Worm (Caenorhabditis elegans): ENCODE measurements around the gene vha-11.
A peak's percentile ranks its signal among the peaks of the same experiment; 100 is the strongest.

The vha-11 gene

DNA sequence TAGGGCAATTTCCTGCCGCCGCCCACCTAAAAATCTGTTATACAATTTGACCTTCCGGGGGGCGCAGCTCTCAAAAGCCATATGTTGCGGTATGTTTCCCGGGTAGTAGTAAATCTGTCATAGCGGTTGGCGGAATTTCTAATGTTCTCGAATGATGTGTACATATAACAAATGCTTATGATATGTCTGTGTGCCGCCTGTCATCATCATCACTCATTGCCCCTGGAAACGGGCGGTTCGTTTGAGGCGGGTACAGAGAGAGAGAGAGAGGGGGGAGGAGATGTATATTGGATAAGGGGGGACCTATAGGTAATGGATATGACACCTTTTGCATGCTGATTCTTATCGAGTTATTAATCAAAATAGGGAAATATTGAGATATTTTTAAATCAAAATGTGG, 17.7 kb downstream of the vha-11 start:
- TF ChIP-seq ceh-39 (tag; optimal IDR thresholded peaks at IDR 0.05) (no peak), nhr-2 (tag; optimal IDR thresholded peaks at IDR 0.05) (peak; percentile 39), elt-1 (tag; optimal IDR thresholded peaks at IDR 0.05; ENCODE audit: borderline replicate concordance, insufficient read depth) (peak; percentile 66), lsy-2 (tag; optimal IDR thresholded peaks at IDR 0.05) (no peak), unc-62 (GFP tag; optimal IDR thresholded peaks at IDR 0.05) (peak; percentile 79), unc-39 (tag; optimal IDR thresholded peaks at IDR 0.05) (no peak), ztf-11 (tag; optimal IDR thresholded peaks at IDR 0.05) (no peak), sem-2 (GFP tag; optimal IDR thresholded peaks at IDR 0.05) (no peak), mls-2 (tag; optimal IDR thresholded peaks at IDR 0.05) (no peak), hlh-1 (tag; optimal IDR thresholded peaks at IDR 0.05) (peak; percentile 1), flh-1 (GFP tag; optimal IDR thresholded peaks at IDR 0.05) (no peak), lin-32 (GFP tag; optimal IDR thresholded peaks at IDR 0.05) (no peak), ces-1 (GFP tag; optimal IDR thresholded peaks at IDR 0.05) (no peak)

DNA sequence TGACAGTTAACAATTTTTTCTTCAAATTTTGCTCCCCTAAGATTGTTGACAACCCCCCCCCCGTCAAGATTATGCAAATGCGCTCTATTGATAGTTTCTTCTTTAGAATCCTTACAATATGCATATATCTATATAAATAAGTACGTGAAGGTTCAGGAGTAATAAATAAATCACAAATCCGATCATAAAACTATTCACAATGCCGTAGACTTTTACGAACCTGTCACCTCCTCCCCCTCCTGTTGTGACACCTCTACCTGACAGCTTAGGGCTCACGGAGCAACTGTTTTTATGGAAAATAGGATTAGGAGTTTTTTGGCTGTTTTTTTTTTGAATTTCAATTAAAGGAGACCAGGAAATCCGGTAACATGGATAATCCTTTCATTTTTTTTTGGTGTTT, 22.2 kb downstream of the vha-11 start:
- TF ChIP-seq elt-3 (tag; optimal IDR thresholded peaks at IDR 0.05) (no peak), ham-2 (GFP tag; optimal IDR thresholded peaks at IDR 0.05) (no peak), sptf-1 (tag; optimal IDR thresholded peaks at IDR 0.05) (no peak), mep-1 (tag; optimal IDR thresholded peaks at IDR 0.05) (no peak), nhr-2 (tag; optimal IDR thresholded peaks at IDR 0.05) (peak; percentile 56), nhr-76 (tag; optimal IDR thresholded peaks at IDR 0.05) (no peak), nhr-28 (tag; optimal IDR thresholded peaks at IDR 0.05) (no peak), unc-62 (GFP tag; optimal IDR thresholded peaks at IDR 0.05) (peak; percentile 75), hlh-1 (tag; optimal IDR thresholded peaks at IDR 0.05) (peak; percentile 11), snpc-4 (tag; optimal IDR thresholded peaks at IDR 0.05) (no peak), lsy-2 (tag; optimal IDR thresholded peaks at IDR 0.05) (no peak), lin-32 (GFP tag; optimal IDR thresholded peaks at IDR 0.05) (no peak)

DNA sequence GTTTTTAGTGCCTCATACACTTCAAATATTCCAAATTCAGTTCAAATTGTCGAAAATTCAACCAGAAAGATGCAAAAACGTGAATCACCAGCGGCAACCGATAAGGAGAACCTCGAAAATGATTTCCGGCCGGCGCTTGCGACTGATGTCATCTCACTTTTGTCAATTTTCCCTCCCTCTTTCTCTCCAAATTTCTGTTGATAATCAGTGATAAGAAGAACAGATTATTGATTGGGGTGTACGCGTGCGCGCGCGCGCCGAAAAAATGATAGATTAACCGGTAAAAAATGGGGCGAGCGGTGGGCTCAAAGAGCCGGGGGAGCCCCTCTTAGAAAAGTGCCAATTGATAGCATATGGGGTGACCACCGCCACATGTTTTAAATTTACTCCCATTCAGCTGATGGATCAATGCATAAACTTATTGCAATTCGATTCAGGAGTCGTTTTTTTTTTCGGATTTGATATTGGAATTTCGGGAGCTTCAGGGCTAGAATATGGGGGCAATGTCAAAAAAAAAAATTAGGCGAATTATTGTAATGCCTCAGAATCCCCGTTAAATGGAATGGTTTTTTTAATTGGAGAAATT, 29.8 kb downstream of the vha-11 start:
- no peak for TF ChIP-seq nhr-28 (tag; optimal IDR thresholded peaks at IDR 0.05)
- no peak for TF ChIP-seq nhr-237 (tag; optimal IDR thresholded peaks at IDR 0.05)
- TF ChIP-seq elt-1 (tag; optimal IDR thresholded peaks at IDR 0.05; ENCODE audit: borderline replicate concordance, insufficient read depth) = no peak
- no peak for TF ChIP-seq M03D4.4 (tag; optimal IDR thresholded peaks at IDR 0.05)
- no peak for TF ChIP-seq nhr-76 (tag; optimal IDR thresholded peaks at IDR 0.05)
- no peak for TF ChIP-seq pha-4 (tag; optimal IDR thresholded peaks at IDR 0.05)
- no peak for TF ChIP-seq blmp-1 (tag; optimal IDR thresholded peaks at IDR 0.05)
- TF ChIP-seq ceh-43 (GFP tag; optimal IDR thresholded peaks at IDR 0.05) = no peak
- no peak for TF ChIP-seq mab-5 (tag; optimal IDR thresholded peaks at IDR 0.05)
- TF ChIP-seq unc-39 (tag; optimal IDR thresholded peaks at IDR 0.05) = no peak
- TF ChIP-seq unc-120 (tag; optimal IDR thresholded peaks at IDR 0.05; ENCODE audit: poor library complexity, severe bottlenecking) = no peak
- no peak for TF ChIP-seq mep-1 (tag; optimal IDR thresholded peaks at IDR 0.05)

DNA sequence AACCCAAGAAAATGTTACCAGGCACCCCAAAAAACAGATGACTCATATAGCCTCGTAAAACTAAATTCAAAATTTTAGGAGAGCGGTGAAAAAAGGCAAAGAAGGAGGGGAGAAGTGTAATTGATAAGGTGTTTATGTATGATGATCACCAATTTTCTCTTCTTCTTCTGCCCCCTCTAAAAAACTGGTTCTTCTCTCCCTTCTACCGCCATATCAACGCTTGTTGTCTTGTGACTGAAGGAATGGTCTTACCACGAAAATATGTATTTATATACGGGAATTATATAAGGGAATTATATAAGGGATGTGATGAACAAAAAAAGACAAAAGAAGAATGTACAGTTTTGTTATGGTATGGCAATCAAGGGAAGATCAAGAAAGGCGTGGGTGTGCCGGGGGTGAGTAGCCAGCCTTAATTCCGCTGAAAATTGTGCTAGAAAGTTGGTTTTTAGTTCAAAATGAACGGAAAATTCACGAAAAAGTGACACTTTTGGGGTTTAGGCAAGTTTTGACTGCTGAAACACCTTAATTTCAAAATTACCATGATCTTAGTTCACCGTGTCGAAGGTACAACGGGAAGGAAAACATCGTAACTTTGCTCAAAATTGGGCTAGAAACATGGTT, 32.9 kb downstream of the vha-11 start:
- TF ChIP-seq cnd-1 (tag; optimal IDR thresholded peaks at IDR 0.05) = no peak
- no peak for TF ChIP-seq nhr-12 (tag; optimal IDR thresholded peaks at IDR 0.05)
- no peak for TF ChIP-seq hlh-1 (tag; optimal IDR thresholded peaks at IDR 0.05)
- no peak for TF ChIP-seq elt-3 (tag; optimal IDR thresholded peaks at IDR 0.05)
- TF ChIP-seq snpc-4 (tag; optimal IDR thresholded peaks at IDR 0.05) = no peak
- no peak for TF ChIP-seq drap-1 (GFP tag; optimal IDR thresholded peaks at IDR 0.05)
- no peak for TF ChIP-seq ceh-83 (GFP tag; optimal IDR thresholded peaks at IDR 0.05)
- TF ChIP-seq mep-1 (tag; optimal IDR thresholded peaks at IDR 0.05) = no peak
- no peak for TF ChIP-seq lin-32 (GFP tag; optimal IDR thresholded peaks at IDR 0.05)
- TF ChIP-seq M03D4.4 (tag; optimal IDR thresholded peaks at IDR 0.05) = no peak
- no peak for TF ChIP-seq nhr-28 (tag; optimal IDR thresholded peaks at IDR 0.05)
- no peak for TF ChIP-seq zip-8 (tag; optimal IDR thresholded peaks at IDR 0.05)
- TF ChIP-seq bed-3 (GFP tag; optimal IDR thresholded peaks at IDR 0.05) = no peak
- TF ChIP-seq sptf-1 (tag; optimal IDR thresholded peaks at IDR 0.05) = no peak
- TF ChIP-seq elt-1 (tag; optimal IDR thresholded peaks at IDR 0.05; ENCODE audit: borderline replicate concordance, insufficient read depth) = no peak
- TF ChIP-seq ceh-39 (tag; optimal IDR thresholded peaks at IDR 0.05) = no peak
- TF ChIP-seq lin-13 (tag; optimal IDR thresholded peaks at IDR 0.05) = no peak
- no peak for TF ChIP-seq nhr-76 (tag; optimal IDR thresholded peaks at IDR 0.05)

All from whole organism, mixed stage, embryonic.